Worm (Caenorhabditis elegans) whole organism, early embryonic: ENCODE results near the gene C15C7.4.

ENCODE experiments used
- B0310.2 ChIP-seq: sonication (generic microtip); optimal IDR thresholded peaks from 2 replicates; lab custom pipeline; 2016; ENCODE audit warnings: mild to moderate bottlenecking, missing genetic modification characterization, missing compliant biosample characterization
- ama-1 ChIP-seq: fragments of 150-350 bp; optimal IDR thresholded peaks from 2 replicates; lab custom pipeline; 2014
- ceh-13 ChIP-seq: fragments of 200-800 bp; sonication (Bioruptor generic); optimal IDR thresholded peaks from 2 replicates; lab custom pipeline; 2018; ENCODE audit warnings: mild to moderate bottlenecking, missing genetic modification characterization, missing compliant biosample characterization
- scrt-1 ChIP-seq: fragments of 200-800 bp; sonication (Bioruptor generic); IDR thresholded peaks from 2 replicates; pipeline ENCODE4 v1.3.6; 2022; ENCODE audit warnings: missing genetic modification characterization, missing compliant biosample characterization
- tbx-11 ChIP-seq: fragments of 200-800 bp; sonication (Bioruptor generic); IDR thresholded peaks from 2 replicates; pipeline ENCODE4 v1.3.6; 2022; ENCODE audit warnings: missing genetic modification characterization, missing compliant biosample characterization

DNA sequence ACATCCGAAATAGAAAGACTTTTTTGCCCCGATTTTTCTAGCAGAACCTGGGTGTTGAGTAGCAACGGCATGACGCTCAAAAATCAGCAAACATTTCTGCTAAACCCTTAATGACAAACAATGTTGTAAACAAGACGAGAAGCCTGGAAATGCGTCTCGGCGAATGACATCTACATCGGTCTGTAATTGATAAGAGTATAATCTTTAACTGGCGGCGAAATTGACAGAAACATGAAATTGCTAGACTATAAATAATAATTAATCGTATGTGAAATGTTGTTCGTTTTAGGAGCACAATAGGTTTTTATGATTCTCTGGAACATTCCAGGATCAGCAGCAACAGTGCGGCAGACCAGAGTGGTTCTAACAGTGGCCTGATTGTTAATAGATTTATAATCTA is 3.7 kb upstream of the C15C7.4 start:
- TF ChIP-seq ama-1 (lab: Kevin White, UChicago) = no peak
- no peak for TF ChIP-seq scrt-1
- no peak for TF ChIP-seq tbx-11 (GFP tag; lab: Robert Waterston, UW)
- no peak for TF ChIP-seq ceh-13
- TF ChIP-seq B0310.2 = no peak
